Worm (Caenorhabditis elegans) whole organism, L1 larva: ENCODE results near the gene dyci-1.

ENCODE experiments used
- elt-3 ChIP-seq, 6 experiments: fragments of 150-350 bp in 1 of 6; sonication (generic microtip); optimal IDR thresholded peaks; 2 replicates each; lab custom pipeline; 2017 to 2018; ENCODE audit warnings: missing biosample characterization in 6 of 6, missing genetic modification characterization in 6 of 6, inconsistent platforms in 1 of 6
- isw-1 ChIP-seq: fragments of 200-800 bp; sonication (Bioruptor generic); IDR thresholded peaks from 2 replicates; pipeline ENCODE4 v1.3.6; 2022; ENCODE audit warnings: missing genetic modification characterization, missing compliant biosample characterization
- mdl-1 ChIP-seq, 2 experiments: fragments of 150-350 bp; optimal IDR thresholded peaks; 2 replicates each; lab custom pipeline; 2014 to 2017; ENCODE audit warnings: missing biosample characterization in 2 of 2, missing genetic modification characterization in 2 of 2, inconsistent platforms in 1 of 2
- nhr-237 ChIP-seq: fragments of 150-350 bp; optimal IDR thresholded peaks from 2 replicates; lab custom pipeline; 2014; ENCODE audit warnings: missing biosample characterization, missing genetic modification characterization
- nhr-28 ChIP-seq: fragments of 150-350 bp; optimal IDR thresholded peaks from 2 replicates; lab custom pipeline; 2014; ENCODE audit warnings: missing biosample characterization, missing genetic modification characterization
- snpc-4 ChIP-seq: fragments of 150-350 bp; optimal IDR thresholded peaks from 2 replicates; lab custom pipeline; 2014; ENCODE audit warnings: missing biosample characterization, missing genetic modification characterization
- unc-62 ChIP-seq: fragments of 150-350 bp; optimal IDR thresholded peaks from 2 replicates; lab custom pipeline; 2014; ENCODE audit warnings: missing biosample characterization, missing genetic modification reagents, missing genetic modification characterization
- zag-1 ChIP-seq: fragments of 150-350 bp; optimal IDR thresholded peaks from 2 replicates; lab custom pipeline; 2014; ENCODE audit warnings: missing biosample characterization, missing genetic modification characterization

ce11 chrIV:6750117-6750516 lies 35.0 kb downstream of the dyci-1 start:
- TF ChIP-seq snpc-4 (tag; lab: Kevin White, UChicago) (no peak), nhr-28 (tag; lab: Kevin White, UChicago) (no peak), mdl-1 (tag; optimal IDR thresholded peaks at IDR 0.05; lab: Kevin White, UChicago) (no peak), elt-3 (tag; optimal IDR thresholded peaks at IDR 0.05; lab: Kevin White, UChicago) (no peak), isw-1 (GFP tag; lab: Robert Waterston, UW) (no peak), unc-62 (GFP tag; lab: Kevin White, UChicago) (no peak), zag-1 (tag; lab: Kevin White, UChicago) (no peak), nhr-237 (tag; lab: Kevin White, UChicago) (no peak)
